Worm (Caenorhabditis elegans): ENCODE data around the gene acl-2.

The acl-2 gene

ce11 chrV:10073793-10074192 is 42.9 kb upstream of the acl-2 start, which contains the start of gene F57A8.6:
F57A8.6 (minus strand) TSS chrV:10073893.
- no peak for TF ChIP-seq ceh-40 (GFP tag; IDR thresholded peaks at IDR 0.05)
- TF ChIP-seq lin-54 (GFP tag; optimal IDR thresholded peaks at IDR 0.05): no peak
- TF ChIP-seq madf-3 (GFP tag; IDR thresholded peaks at IDR 0.05): no peak
- no peak for TF ChIP-seq K11D2.4 (GFP tag; IDR thresholded peaks at IDR 0.05)
- no peak for TF ChIP-seq mel-28 (tag; optimal IDR thresholded peaks at IDR 0.05; ENCODE audit: borderline replicate concordance)
- no peak for TF ChIP-seq akir-1 (GFP tag; optimal IDR thresholded peaks at IDR 0.05)
- no peak for TF ChIP-seq lsl-1 (GFP tag; optimal IDR thresholded peaks at IDR 0.05)
- no peak for TF ChIP-seq ceh-79 (tag; optimal IDR thresholded peaks at IDR 0.05)
- no peak for TF ChIP-seq sdz-38 (tag; optimal IDR thresholded peaks at IDR 0.05)
- TF ChIP-seq egl-18 (GFP tag; IDR thresholded peaks at IDR 0.05): no peak
- TF ChIP-seq C06A6.2 (GFP tag; conservative IDR thresholded peaks at IDR 0.05): no peak
- TF ChIP-seq nhr-120 (GFP tag; IDR thresholded peaks at IDR 0.05): no peak
- no peak for TF ChIP-seq attf-5 (GFP tag; optimal IDR thresholded peaks at IDR 0.05)
- no peak for TF ChIP-seq ceh-58 (GFP tag; IDR thresholded peaks at IDR 0.05)
- TF ChIP-seq nhr-179 (tag; optimal IDR thresholded peaks at IDR 0.05): no peak
- no peak for TF ChIP-seq pbrm-1 (GFP tag; IDR thresholded peaks at IDR 0.05)
- no peak for TF ChIP-seq chd-7 (tag; optimal IDR thresholded peaks at IDR 0.05)
- TF ChIP-seq dox-1 (GFP tag; IDR thresholded peaks at IDR 0.05): no peak
- TF ChIP-seq atf-7 (tag; optimal IDR thresholded peaks at IDR 0.05): no peak

- TF ChIP-seq B0336.3 (GFP tag; IDR thresholded peaks at IDR 0.05): no peak
- no peak for TF ChIP-seq nhr-90 (tag; optimal IDR thresholded peaks at IDR 0.05)
- TF ChIP-seq sdz-38 (tag; optimal IDR thresholded peaks at IDR 0.05): no peak
- TF ChIP-seq atf-7 (tag; optimal IDR thresholded peaks at IDR 0.05): no peak
- TF ChIP-seq hlh-26 (GFP tag; conservative IDR thresholded peaks at IDR 0.05): no peak
- no peak for TF ChIP-seq fkh-3 (tag; optimal IDR thresholded peaks at IDR 0.05)
- no peak for TF ChIP-seq egl-44 (GFP tag; IDR thresholded peaks at IDR 0.05)
- no peak for TF ChIP-seq hlh-12 (tag; optimal IDR thresholded peaks at IDR 0.05)
- no peak for TF ChIP-seq mcd-1 (GFP tag; IDR thresholded peaks at IDR 0.05)
- TF ChIP-seq ZK185.1 (tag; optimal IDR thresholded peaks at IDR 0.05; ENCODE audit: poor library complexity, severe bottlenecking): no peak
- TF ChIP-seq repo-1 (tag; optimal IDR thresholded peaks at IDR 0.05): no peak
- no peak for TF ChIP-seq nfyb-1 (GFP tag; IDR thresholded peaks at IDR 0.05)
- no peak for TF ChIP-seq xnd-1 (tag; optimal IDR thresholded peaks at IDR 0.05)
- TF ChIP-seq madf-10 (tag; optimal IDR thresholded peaks at IDR 0.05): no peak
- no peak for TF ChIP-seq snpc-4 (GFP tag; optimal IDR thresholded peaks at IDR 0.05)
- TF ChIP-seq snpc-4 (tag; optimal IDR thresholded peaks at IDR 0.05): no peak
- TF ChIP-seq sptf-2 (GFP tag; optimal IDR thresholded peaks at IDR 0.05): no peak
These were observed 41.8 kb upstream of the acl-2 start for ce11 chrV:10072721-10073120.

- TF ChIP-seq aptf-2 (GFP tag; conservative IDR thresholded peaks at IDR 0.05): no peak
- no peak for TF ChIP-seq aptf-3 (GFP tag; IDR thresholded peaks at IDR 0.05)
- TF ChIP-seq mcd-1 (GFP tag; IDR thresholded peaks at IDR 0.05): no peak
- no peak for TF ChIP-seq hlh-12 (tag; optimal IDR thresholded peaks at IDR 0.05)
- no peak for TF ChIP-seq lag-1 (GFP tag; IDR thresholded peaks at IDR 0.05)
- no peak for TF ChIP-seq hsf-1 (GFP tag; IDR thresholded peaks at IDR 0.05)
- no peak for TF ChIP-seq ZK185.1 (tag; optimal IDR thresholded peaks at IDR 0.05; ENCODE audit: poor library complexity, severe bottlenecking)
These were observed 39.6 kb upstream of the acl-2 start, which contains the start of gene nhr-192 for ce11 chrV:10070541-10070940. nhr-192 (minus strand) TSS chrV:10070641.
